Fruit fly (Drosophila melanogaster) whole organism, embryonic: ENCODE data around the gene CG15642.

Source experiments
- Atf3 ChIP-seq: fragments of 200-800 bp; sonication (Bioruptor generic); optimal IDR thresholded peaks from 3 replicates; lab custom pipeline; 2016; ENCODE audit warnings: missing biosample characterization, missing genetic modification characterization
- Bdp1 ChIP-seq: fragments of 200-800 bp; sonication (Bioruptor generic); optimal IDR thresholded peaks from 3 replicates; lab custom pipeline; 2016; ENCODE audit warnings: missing biosample characterization, missing genetic modification characterization
- BtbVII ChIP-seq: fragments of 200-800 bp; sonication (Bioruptor generic); optimal IDR thresholded peaks from 3 replicates; lab custom pipeline; 2017; ENCODE audit warnings: missing biosample characterization, mild to moderate bottlenecking, missing genetic modification characterization
- C15 ChIP-seq: fragments of 200-800 bp; sonication (Bioruptor generic); IDR thresholded peaks from 3 replicates; pipeline ENCODE4 v1.3.6; 2022; ENCODE audit warnings: missing biosample characterization, missing genetic modification characterization
- CG1024 ChIP-seq: fragments of 200-800 bp; sonication (Bioruptor generic); IDR thresholded peaks from 2 replicates; pipeline ENCODE4 v1.3.6; 2022; ENCODE audit warnings: missing biosample characterization, missing genetic modification characterization
- CG12071 ChIP-seq: fragments of 200-800 bp; sonication (Bioruptor generic); optimal IDR thresholded peaks from 3 replicates; lab custom pipeline; 2018; ENCODE audit warnings: missing biosample characterization, mild to moderate bottlenecking, missing genetic modification characterization
- CG12236 ChIP-seq: fragments of 200-800 bp; sonication (Bioruptor generic); optimal IDR thresholded peaks from 2 replicates; lab custom pipeline; 2016; ENCODE audit warnings: missing biosample characterization, missing genetic modification characterization
- CG14965 ChIP-seq: fragments of 200-800 bp; sonication (Bioruptor generic); optimal IDR thresholded peaks from 2 replicates; lab custom pipeline; 2016; ENCODE audit warnings: missing biosample characterization, missing genetic modification characterization, borderline replicate concordance
- CG16779 ChIP-seq: fragments of 200-800 bp; sonication (Bioruptor generic); IDR thresholded peaks from 2 replicates; pipeline ENCODE4 v1.3.6; 2022; ENCODE audit warnings: missing biosample characterization, missing genetic modification characterization
- CG17328 ChIP-seq: fragments of 200-800 bp; sonication (Bioruptor generic); IDR thresholded peaks from 2 replicates; pipeline ENCODE4 v1.3.6; 2022; ENCODE audit warnings: missing biosample characterization, missing genetic modification characterization
- CG17612 ChIP-seq: fragments of 200-800 bp; sonication (Bioruptor generic); IDR thresholded peaks from 2 replicates; pipeline ENCODE4 v1.3.6; 2022; ENCODE audit warnings: missing biosample characterization, missing genetic modification characterization
- CG18476 ChIP-seq: fragments of 200-800 bp; sonication (Bioruptor generic); optimal IDR thresholded peaks from 2 replicates; lab custom pipeline; 2016; ENCODE audit warnings: missing biosample characterization, mild to moderate bottlenecking, missing genetic modification characterization
- CG18764 ChIP-seq: fragments of 200-800 bp; sonication (Bioruptor generic); optimal IDR thresholded peaks from 3 replicates; lab custom pipeline; 2016; ENCODE audit warnings: missing biosample characterization, missing genetic modification characterization
- CG2120 ChIP-seq: fragments of 200-800 bp; sonication (Bioruptor generic); optimal IDR thresholded peaks from 3 replicates; lab custom pipeline; 2016; ENCODE audit warnings: missing biosample characterization, missing genetic modification characterization
- CG2199 ChIP-seq: fragments of 200-800 bp; sonication (Bioruptor generic); IDR thresholded peaks from 3 replicates; pipeline ENCODE4 v1.3.6; 2022; ENCODE audit warnings: missing biosample characterization, missing genetic modification characterization
- CG2202 ChIP-seq: fragments of 200-800 bp; sonication (Bioruptor generic); optimal IDR thresholded peaks from 2 replicates; lab custom pipeline; 2018; ENCODE audit warnings: missing biosample characterization, mild to moderate bottlenecking, missing genetic modification characterization
- CG2712 ChIP-seq: fragments of 200-800 bp; optimal IDR thresholded peaks from 3 replicates; lab custom pipeline; 2019; ENCODE audit warnings: missing biosample characterization, mild to moderate bottlenecking, missing genetic modification characterization, moderate library complexity
- CG34224 ChIP-seq: fragments of 200-800 bp; sonication (Bioruptor generic); IDR thresholded peaks from 3 replicates; pipeline ENCODE4 v1.3.6; 2022; ENCODE audit warnings: missing biosample characterization, missing genetic modification characterization; ENCODE audit not compliant: partially characterized antibody
- CG4328 ChIP-seq: fragments of 200-800 bp; sonication (Bioruptor generic); optimal IDR thresholded peaks from 3 replicates; lab custom pipeline; 2017; ENCODE audit warnings: missing biosample characterization, missing genetic modification reagents, missing genetic modification characterization
- CG6175 ChIP-seq: fragments of 200-800 bp; sonication (Bioruptor generic); IDR thresholded peaks from 3 replicates; pipeline ENCODE4 v1.3.6; 2022; ENCODE audit warnings: missing biosample characterization, missing genetic modification characterization
- CG7271 ChIP-seq: fragments of 200-800 bp; sonication (Bioruptor generic); optimal IDR thresholded peaks from 2 replicates; lab custom pipeline; 2018; ENCODE audit warnings: missing biosample characterization, mild to moderate bottlenecking, missing genetic modification characterization, moderate library complexity
- CG8281 ChIP-seq: fragments of 200-800 bp; sonication (Bioruptor generic); optimal IDR thresholded peaks from 2 replicates; lab custom pipeline; 2018; ENCODE audit warnings: missing biosample characterization, mild to moderate bottlenecking, missing genetic modification characterization, moderate library complexity
- CG8290 ChIP-seq, 3 experiments: fragments of 200-800 bp; sonication (Bioruptor generic); optimal IDR thresholded peaks; 2 replicates each; lab custom pipeline; 2016 to 2019; ENCODE audit warnings: missing biosample characterization in 3 of 3, missing genetic modification characterization in 3 of 3, mild to moderate bottlenecking in 2 of 3, moderate library complexity in 1 of 3
- CG9215 ChIP-seq: fragments of 200-800 bp; sonication (Bioruptor generic); IDR thresholded peaks from 2 replicates; pipeline ENCODE4 v1.3.6; 2022; ENCODE audit warnings: missing biosample characterization, missing genetic modification characterization
- CG9797 ChIP-seq: fragments of 200-800 bp; sonication (Bioruptor generic); optimal IDR thresholded peaks from 3 replicates; lab custom pipeline; 2018; ENCODE audit warnings: missing biosample characterization, mild to moderate bottlenecking, missing genetic modification characterization
- CHES-1-like ChIP-seq: fragments of 200-800 bp; sonication (Bioruptor generic); optimal IDR thresholded peaks from 2 replicates; lab custom pipeline; 2016; ENCODE audit warnings: missing biosample characterization, missing genetic modification characterization
- Doc3 ChIP-seq: fragments of 200-800 bp; sonication (Bioruptor generic); IDR thresholded peaks from 3 replicates; pipeline ENCODE4 v1.3.6; 2022; ENCODE audit warnings: missing biosample characterization, missing genetic modification characterization; ENCODE audit not compliant: partially characterized antibody
- Hr39 ChIP-seq: fragments of >200 bp; optimal IDR thresholded peaks from 2 replicates; lab custom pipeline; 2017
- Hr51 ChIP-seq, 2 experiments: fragments of 200-800 bp; sonication (Bioruptor generic); optimal IDR thresholded peaks; 2 replicates in 1 of 2; 3 replicates in 1 of 2; lab custom pipeline; 2016 to 2018; ENCODE audit warnings: missing biosample characterization in 2 of 2, missing genetic modification characterization in 2 of 2, mild to moderate bottlenecking in 1 of 2, moderate library complexity in 1 of 2
- Hsf ChIP-seq: fragments of 200-800 bp; sonication (Bioruptor generic); optimal IDR thresholded peaks from 3 replicates; lab custom pipeline; 2016; ENCODE audit warnings: missing biosample characterization, missing genetic modification characterization
- Oaz ChIP-seq: fragments of 200-800 bp; sonication (Bioruptor generic); IDR thresholded peaks from 2 replicates; pipeline ENCODE4 v1.3.6; 2022; ENCODE audit warnings: missing biosample characterization, missing genetic modification characterization
- Pdp1 ChIP-seq, 2 experiments: fragments of 200-800 bp; sonication (Bioruptor generic); optimal IDR thresholded peaks; 3 replicates each; lab custom pipeline; 2016; ENCODE audit warnings: missing biosample characterization in 2 of 2, missing genetic modification characterization in 2 of 2, mild to moderate bottlenecking in 1 of 2, moderate library complexity in 1 of 2
- Scr ChIP-seq: fragments of 200-800 bp; sonication (Bioruptor generic); IDR thresholded peaks from 2 replicates; pipeline ENCODE4 v1.3.6; 2022; ENCODE audit warnings: missing biosample characterization, missing genetic modification characterization; ENCODE audit not compliant: partially characterized antibody
- TFAM ChIP-seq: fragments of 200-800 bp; sonication (Bioruptor generic); optimal IDR thresholded peaks from 2 replicates; lab custom pipeline; 2017; ENCODE audit warnings: missing biosample characterization, missing genetic modification characterization, inconsistent platforms
- al ChIP-seq: fragments of 200-800 bp; sonication (Bioruptor generic); IDR thresholded peaks from 2 replicates; pipeline ENCODE4 v1.3.6; 2022; ENCODE audit warnings: missing biosample characterization, missing genetic modification characterization
- ara ChIP-seq: fragments of 200-800 bp; sonication (Bioruptor generic); IDR thresholded peaks from 2 replicates; pipeline ENCODE4 v1.3.6; 2022; ENCODE audit warnings: missing biosample characterization, missing genetic modification characterization
- dm ChIP-seq: fragments of 200-800 bp; sonication (Bioruptor generic); optimal IDR thresholded peaks from 3 replicates; lab custom pipeline; 2016; ENCODE audit warnings: missing biosample characterization, missing genetic modification characterization
- dmrt99B ChIP-seq: fragments of 200-800 bp; sonication (Bioruptor generic); optimal IDR thresholded peaks from 2 replicates; lab custom pipeline; 2018; ENCODE audit warnings: missing biosample characterization, mild to moderate bottlenecking, missing genetic modification characterization, moderate library complexity
- esg ChIP-seq: fragments of 200-800 bp; sonication (Bioruptor generic); conservative IDR thresholded peaks from 2 replicates; pipeline ENCODE4 v1.3.6; 2022; ENCODE audit warnings: missing biosample characterization, missing genetic modification characterization
- fd102C ChIP-seq: fragments of 200-800 bp; sonication (Bioruptor generic); optimal IDR thresholded peaks from 2 replicates; lab custom pipeline; 2018; ENCODE audit warnings: missing biosample characterization, mild to moderate bottlenecking, missing genetic modification characterization, moderate library complexity
- grn ChIP-seq: fragments of 200-800 bp; sonication (Bioruptor generic); optimal IDR thresholded peaks from 3 replicates; lab custom pipeline; 2017; ENCODE audit warnings: missing biosample characterization, missing genetic modification characterization
- lilli ChIP-seq: fragments of 200-800 bp; sonication (Bioruptor generic); optimal IDR thresholded peaks from 3 replicates; lab custom pipeline; 2016; ENCODE audit warnings: missing biosample characterization, missing genetic modification characterization
- nau ChIP-seq: fragments of 200-800 bp; sonication (Bioruptor generic); optimal IDR thresholded peaks from 3 replicates; lab custom pipeline; 2017; ENCODE audit warnings: missing biosample characterization, mild to moderate bottlenecking, missing genetic modification characterization, missing genetic modification reagents
- nerfin-1 ChIP-seq: fragments of 200-800 bp; sonication (Bioruptor generic); optimal IDR thresholded peaks from 3 replicates; lab custom pipeline; 2019; ENCODE audit warnings: missing biosample characterization, mild to moderate bottlenecking, missing genetic modification characterization, moderate library complexity
- odd ChIP-seq: fragments of 200-800 bp; sonication (Bioruptor generic); optimal IDR thresholded peaks from 2 replicates; lab custom pipeline; 2017; ENCODE audit warnings: missing biosample characterization, mild to moderate bottlenecking, missing genetic modification characterization
- pita ChIP-seq: fragments of 200-800 bp; sonication (Bioruptor generic); optimal IDR thresholded peaks from 2 replicates; lab custom pipeline; 2017; ENCODE audit warnings: missing biosample characterization, mild to moderate bottlenecking, missing genetic modification characterization
- ranshi ChIP-seq: fragments of 200-800 bp; sonication (Bioruptor generic); IDR thresholded peaks from 2 replicates; pipeline ENCODE4 v1.3.6; 2022; ENCODE audit warnings: missing biosample characterization, missing genetic modification characterization
- sc ChIP-seq, 3 experiments: fragments of >200 bp in 2 of 3; fragments of 200-800 bp in 1 of 3; sonication (Bioruptor generic) in 1 of 3; optimal IDR thresholded peaks; 2 replicates in 2 of 3; 3 replicates in 1 of 3; lab custom pipeline; 2017; ENCODE audit warnings: mild to moderate bottlenecking in 1 of 3, missing biosample characterization in 1 of 3, missing genetic modification characterization in 1 of 3, missing genetic modification reagents in 1 of 3
- schlank ChIP-seq: fragments of 200-800 bp; sonication (Bioruptor generic); optimal IDR thresholded peaks from 2 replicates; lab custom pipeline; 2018; ENCODE audit warnings: missing biosample characterization, mild to moderate bottlenecking, missing genetic modification characterization
- zen ChIP-seq: fragments of 200-800 bp; sonication (Bioruptor generic); optimal IDR thresholded peaks from 3 replicates; lab custom pipeline; 2018; ENCODE audit warnings: missing biosample characterization, mild to moderate bottlenecking, missing genetic modification characterization, moderate library complexity

The CG15642 gene

dm6 chrX:15453121-15453520 lies 14.4 kb downstream of the CG15642 start, which contains the start of gene CG11655 (continued):
- TF ChIP-seq CG17612 (GFP tag; lab: Robert Waterston, UW) (no peak), nau (GFP tag; lab: Kevin White, UChicago) (no peak), Doc3 (GFP tag; lab: Robert Waterston, UW) (no peak), CG18764 (no peak), Atf3 (no peak), sc (optimal IDR thresholded peaks at IDR 0.05; lab: Kevin White, UChicago) (no peak), sc (GFP tag; optimal IDR thresholded peaks at IDR 0.05; lab: Kevin White, UChicago) (no peak), CG2199 (GFP tag; lab: Robert Waterston, UW) (no peak), CG9215 (GFP tag; lab: Robert Waterston, UW) (no peak), nerfin-1 (no peak), ranshi (GFP tag; lab: Robert Waterston, UW) (0 out of 2 replicates have a peak, but pooled peaks have one; percentile 36), CG17328 (GFP tag; lab: Robert Waterston, UW) (0 out of 2 replicates have a peak, but pooled peaks have one; percentile 46), CG12236 (GFP tag; lab: Kevin White, UChicago) (no peak), CG18476 (GFP tag; lab: Kevin White, UChicago) (no peak), CG2120 (GFP tag; lab: Kevin White, UChicago) (peak; percentile 41), dm (GFP tag; lab: Kevin White, UChicago) (peak; percentile 9), CG8290 (GFP tag; optimal IDR thresholded peaks at IDR 0.05; lab: Kevin White, UChicago) (no peak), CG8290 (tag; optimal IDR thresholded peaks at IDR 0.05; lab: Kevin White, UChicago) (no peak), fd102C (GFP tag; lab: Kevin White, UChicago) (no peak), Bdp1 (GFP tag; lab: Kevin White, UChicago) (no peak), odd (GFP tag; lab: Kevin White, UChicago) (no peak), CG12071 (no peak), CG1024 (no peak), Hr51 (GFP tag; optimal IDR thresholded peaks at IDR 0.05; lab: Kevin White, UChicago) (no peak), al (GFP tag; lab: Robert Waterston, UW) (peak; percentile 37; the same call in 1 of the 2 replicates), esg (GFP tag; lab: Robert Waterston, UW) (peak; percentile 30; the same call in 1 of the 2 replicates), ara (peak; percentile 47; the same call in 1 of the 2 replicates), CG14965 (GFP tag; lab: Kevin White, UChicago) (no peak), CG7271 (no peak), CG6175 (GFP tag; lab: Robert Waterston, UW) (no peak), CHES-1-like (GFP tag; lab: Kevin White, UChicago) (no peak), zen (tag; lab: Kevin White, UChicago) (peak; percentile 80), pita (GFP tag; lab: Kevin White, UChicago) (no peak), Pdp1 (GFP tag; optimal IDR thresholded peaks at IDR 0.05; lab: Kevin White, UChicago) (peak in 1 of 2 experiments; percentile 32), CG2712 (peak; percentile 46), C15 (GFP tag; lab: Robert Waterston, UW) (no peak), grn (GFP tag; lab: Kevin White, UChicago) (peak; percentile 54), CG8281 (tag; lab: Kevin White, UChicago) (no peak), CG4328 (GFP tag; lab: Kevin White, UChicago) (no peak), TFAM (GFP tag; lab: Kevin White, UChicago) (no peak), schlank (no peak), CG16779 (no peak), Hr39 (lab: Kevin White, UChicago) (no peak), CG9797 (GFP tag; lab: Kevin White, UChicago) (no peak), Hsf (GFP tag; lab: Kevin White, UChicago) (no peak), CG34224 (GFP tag; lab: Robert Waterston, UW) (no peak), BtbVII (no peak), Scr (GFP tag; lab: Robert Waterston, UW) (no peak), CG2202 (tag; lab: Kevin White, UChicago) (no peak), dmrt99B (tag; lab: Kevin White, UChicago) (no peak), lilli (peak; percentile 33), Oaz (no peak)
